Worm (Caenorhabditis elegans): ENCODE results near the gene glr-2.

DNA sequence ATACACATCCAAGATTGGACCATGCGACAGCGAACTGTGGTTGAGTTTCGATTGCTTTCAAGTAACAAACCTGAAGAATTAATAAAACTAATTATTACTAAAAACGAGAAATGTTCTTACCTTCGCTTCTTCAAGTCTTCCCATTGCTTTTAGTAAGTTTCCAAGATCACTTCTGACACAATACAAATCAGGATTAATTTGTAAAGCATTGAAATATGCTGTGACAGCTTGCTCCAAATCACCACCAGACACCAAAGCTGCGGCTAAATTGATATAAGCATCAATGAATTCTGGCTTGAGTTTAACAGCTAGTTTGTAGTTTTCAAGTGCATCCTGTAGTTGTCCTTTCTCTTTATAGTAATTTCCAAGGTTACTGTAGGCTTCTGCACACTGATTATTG, 5.4 kb upstream of the glr-2 start:
- no peak for TF ChIP-seq tbx-11 (GFP tag; IDR thresholded peaks at IDR 0.05)
- TF ChIP-seq ama-1 (optimal IDR thresholded peaks at IDR 0.05): no peak
- TF ChIP-seq B0310.2 (tag; optimal IDR thresholded peaks at IDR 0.05): no peak
- TF ChIP-seq hmg-4 (GFP tag; optimal IDR thresholded peaks at IDR 0.05): no peak
- no peak for TF ChIP-seq pes-1 (GFP tag; IDR thresholded peaks at IDR 0.05)

Measured in whole organism, early embryonic.